Worm (Caenorhabditis elegans) whole organism, L4/young adult: ENCODE measurements around the gene ZK1240.9.

Source experiments
- dao-5 ChIP-seq: sonication (generic microtip); optimal IDR thresholded peaks from 2 replicates; lab custom pipeline; 2016; ENCODE audit warnings: missing genotype, missing genetic modification characterization, moderate library complexity, missing compliant biosample characterization
- him-1 ChIP-seq: sonication (generic microtip); optimal IDR thresholded peaks from 2 replicates; lab custom pipeline; 2016; ENCODE audit warnings: missing genotype, missing genetic modification reagents, missing genetic modification characterization, missing compliant biosample characterization

- TF ChIP-seq dao-5 (tag; lab: Kevin White, UChicago) (no peak), him-1 (tag; lab: Kevin White, UChicago) (no peak)
Observed at ce11 chrII:2346672-2347071, 28.7 kb downstream of the ZK1240.9 start, which contains the start of gene F43C11.4.
